Worm (Caenorhabditis elegans): Measurements from ENCODE around the gene nhr-260.

Gene nhr-260

ce11 chrV:1536979-1537378 lies 25.5 kb upstream of the nhr-260 start, which contains the start of gene K02H11.9:
Gene K02H11.9, minus strand, starts transcription at chrV:1537079.
- TF ChIP-seq mec-3 (tag; optimal IDR thresholded peaks at IDR 0.05; ENCODE audit: borderline replicate concordance) = no peak

DNA sequence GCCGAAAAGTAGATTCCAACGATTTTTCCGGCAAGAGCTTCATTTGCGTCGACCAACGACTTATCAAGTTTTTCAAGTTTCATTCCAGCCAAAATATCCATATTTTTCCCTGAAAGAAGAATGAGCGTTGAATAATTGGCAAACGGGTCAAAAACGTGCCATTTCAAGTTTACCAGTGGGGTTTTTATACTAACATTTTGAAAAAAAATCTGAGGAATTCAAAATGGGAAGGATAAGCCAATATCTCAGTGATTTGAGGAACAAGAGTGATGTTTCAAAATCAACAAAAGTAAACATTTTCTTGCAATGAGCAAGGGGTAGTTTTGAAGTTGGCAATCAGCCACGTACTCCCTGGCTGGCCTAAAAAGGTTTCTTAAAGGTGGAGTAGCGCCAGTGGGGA lies 22.9 kb upstream of the nhr-260 start, which contains the start of gene trx-5:
Gene trx-5 (minus strand): TSS at position 101 of the 400 bp plus-strand sequence.
- no peak for TF ChIP-seq pax-1 (tag; optimal IDR thresholded peaks at IDR 0.05)
- no peak for TF ChIP-seq pha-4 (tag; optimal IDR thresholded peaks at IDR 0.05)
- no peak for TF ChIP-seq fkh-6 (tag; optimal IDR thresholded peaks at IDR 0.05)
- no peak for TF ChIP-seq hlh-8 (tag; optimal IDR thresholded peaks at IDR 0.05)
- no peak for TF ChIP-seq T23F11.4 (GFP tag; optimal IDR thresholded peaks at IDR 0.05)
- no peak for TF ChIP-seq hlh-15 (tag; optimal IDR thresholded peaks at IDR 0.05)
- no peak for TF ChIP-seq tbx-7 (tag; optimal IDR thresholded peaks at IDR 0.05)
- no peak for TF ChIP-seq nhr-232 (tag; optimal IDR thresholded peaks at IDR 0.05)
- no peak for TF ChIP-seq ceh-19 (GFP tag; optimal IDR thresholded peaks at IDR 0.05)
- no peak for TF ChIP-seq ets-4 (tag; optimal IDR thresholded peaks at IDR 0.05)
- no peak for TF ChIP-seq sox-4 (tag; optimal IDR thresholded peaks at IDR 0.05)
- no peak for TF ChIP-seq ahr-1 (tag; optimal IDR thresholded peaks at IDR 0.05)
- TF ChIP-seq fkh-10 (GFP tag; optimal IDR thresholded peaks at IDR 0.05) = no peak
- no peak for TF ChIP-seq ceh-6 (GFP tag; optimal IDR thresholded peaks at IDR 0.05)
- TF ChIP-seq nfya-1 (tag; optimal IDR thresholded peaks at IDR 0.05) = no peak
- no peak for TF ChIP-seq rnt-1 (tag; optimal IDR thresholded peaks at IDR 0.05)
- TF ChIP-seq dve-1 (tag; optimal IDR thresholded peaks at IDR 0.05) = no peak
- TF ChIP-seq pat-9 (tag; optimal IDR thresholded peaks at IDR 0.05) = no peak
- TF ChIP-seq ceh-30 (tag; optimal IDR thresholded peaks at IDR 0.05) = no peak

DNA sequence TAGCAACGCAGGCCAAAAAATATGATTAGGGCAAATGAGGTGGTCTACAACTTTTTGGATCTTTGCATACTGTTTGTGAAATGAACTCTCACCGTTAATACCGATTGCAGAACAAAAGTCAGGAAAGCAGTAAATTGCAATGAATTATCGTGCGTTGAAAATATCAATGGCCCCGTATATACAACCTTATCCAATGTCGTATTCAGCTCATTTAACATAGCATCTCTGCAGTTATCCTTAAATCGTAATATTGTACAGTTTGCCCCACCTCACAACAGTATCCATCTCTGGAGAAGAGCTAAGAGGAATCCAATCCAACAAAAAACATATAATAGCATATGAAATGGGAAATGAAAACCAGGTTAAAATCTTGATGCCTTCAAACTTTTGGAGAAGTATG lies 21.0 kb upstream of the nhr-260 start:
- TF ChIP-seq Y22D7AL.16 (tag; optimal IDR thresholded peaks at IDR 0.05) (no peak), K02D7.2 (tag; optimal IDR thresholded peaks at IDR 0.05) (no peak), zip-5 (tag; optimal IDR thresholded peaks at IDR 0.05) (no peak), gmeb-2 (tag; optimal IDR thresholded peaks at IDR 0.05) (no peak), ceh-19 (GFP tag; optimal IDR thresholded peaks at IDR 0.05) (no peak), hlh-8 (tag; optimal IDR thresholded peaks at IDR 0.05) (no peak)

DNA sequence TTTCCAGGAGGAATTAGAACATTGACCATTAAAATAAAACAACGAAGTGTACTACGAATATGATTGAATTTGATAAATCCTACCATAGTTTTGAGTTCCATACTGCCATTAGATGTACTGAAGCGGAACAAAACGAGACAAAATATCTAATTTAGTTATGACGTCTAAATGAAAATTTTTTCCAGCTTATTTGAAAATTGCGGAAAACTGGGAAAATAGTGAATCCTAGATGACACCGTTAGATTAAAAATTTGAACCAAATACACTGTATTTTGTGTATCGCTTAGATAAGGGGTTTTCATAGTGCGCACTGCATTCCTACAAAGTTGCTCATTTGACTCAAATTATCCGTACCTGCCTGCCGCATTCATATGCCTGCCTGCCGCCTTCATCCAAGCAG lies 19.7 kb upstream of the nhr-260 start, which contains the start of gene K02H11.4:
Gene K02H11.4 (minus strand): TSS at position 101 of the 400 bp plus-strand sequence.
- TF ChIP-seq elt-2 (tag; optimal IDR thresholded peaks at IDR 0.05) (no peak), pha-2 (tag; optimal IDR thresholded peaks at IDR 0.05) (no peak), tbx-2 (tag; optimal IDR thresholded peaks at IDR 0.05) (no peak), fkh-10 (GFP tag; optimal IDR thresholded peaks at IDR 0.05) (no peak), pqm-1 (tag; optimal IDR thresholded peaks at IDR 0.05) (no peak), K09A11.1 (tag; optimal IDR thresholded peaks at IDR 0.05; ENCODE audit: insufficient read depth) (no peak), ref-2 (tag; optimal IDR thresholded peaks at IDR 0.05) (no peak), hlh-8 (tag; optimal IDR thresholded peaks at IDR 0.05) (no peak), npax-4 (tag; optimal IDR thresholded peaks at IDR 0.05) (no peak), F13H6.1 (tag; optimal IDR thresholded peaks at IDR 0.05) (no peak), lin-11 (tag; optimal IDR thresholded peaks at IDR 0.05) (no peak), che-1 (tag; optimal IDR thresholded peaks at IDR 0.05) (no peak), pha-4 (tag; optimal IDR thresholded peaks at IDR 0.05) (no peak), unc-55 (GFP tag; optimal IDR thresholded peaks at IDR 0.05) (no peak), ceh-6 (GFP tag; optimal IDR thresholded peaks at IDR 0.05) (no peak), C38D4.7 (GFP tag; optimal IDR thresholded peaks at IDR 0.05) (no peak), unc-86 (tag; optimal IDR thresholded peaks at IDR 0.05) (no peak), ceh-34 (tag; optimal IDR thresholded peaks at IDR 0.05) (no peak)

Measured in whole organism, late embryonic.